Worm (Caenorhabditis elegans) whole organism, young adult: ENCODE results near the gene best-23.

Experiments used
- K11D2.4 ChIP-seq: fragments of 200-800 bp; sonication (Bioruptor generic); IDR thresholded peaks from 2 replicates; pipeline ENCODE4 v1.3.6; 2022; ENCODE audit warnings: missing genetic modification reagents, missing genetic modification characterization, missing compliant biosample characterization
- ama-1 ChIP-seq, 3 experiments: fragments of 150-350 bp in 1 of 3; sonication (generic microtip) in 2 of 3; optimal IDR thresholded peaks; 2 replicates each; lab custom pipeline; 2014 to 2018; ENCODE audit warnings: missing biosample characterization in 2 of 3, missing genetic modification characterization in 2 of 3, missing genetic modification reagents in 2 of 3
- ceh-27 ChIP-seq: fragments of 200-800 bp; sonication (Bioruptor generic); optimal IDR thresholded peaks from 2 replicates; lab custom pipeline; 2018; ENCODE audit warnings: mild to moderate bottlenecking, missing genetic modification characterization, moderate library complexity, missing compliant biosample characterization
- chd-7 ChIP-seq: sonication (generic microtip); optimal IDR thresholded peaks from 2 replicates; lab custom pipeline; 2016; ENCODE audit warnings: mild to moderate bottlenecking, missing genetic modification characterization, moderate library complexity, missing compliant biosample characterization
- lsl-1 ChIP-seq: fragments of 200-800 bp; sonication (Bioruptor generic); optimal IDR thresholded peaks from 2 replicates; lab custom pipeline; 2018; ENCODE audit warnings: mild to moderate bottlenecking, missing genetic modification characterization, moderate library complexity, missing compliant biosample characterization
- lsy-27 ChIP-seq: sonication (generic microtip); optimal IDR thresholded peaks from 2 replicates; lab custom pipeline; 2017; ENCODE audit warnings: missing genetic modification characterization, mild to moderate bottlenecking, missing compliant biosample characterization, antibody characterized with exemption, missing genotype, borderline replicate concordance; ENCODE audit not compliant: insufficient read depth
- nfya-2 ChIP-seq: fragments of 200-800 bp; sonication (Bioruptor generic); IDR thresholded peaks from 2 replicates; pipeline ENCODE4 v1.3.6; 2022; ENCODE audit warnings: missing genetic modification reagents, missing genetic modification characterization, missing compliant biosample characterization
- snpc-1.3 ChIP-seq: sonication (generic microtip); optimal IDR thresholded peaks from 2 replicates; lab custom pipeline; 2017; ENCODE audit warnings: missing genetic modification characterization, mild to moderate bottlenecking, missing compliant biosample characterization, antibody characterized with exemption, moderate library complexity, missing genotype, missing genetic modification reagents; ENCODE audit not compliant: insufficient read depth
- unc-62 ChIP-seq: fragments of 150-350 bp; optimal IDR thresholded peaks from 2 replicates; lab custom pipeline; 2014; ENCODE audit warnings: missing biosample characterization, missing genetic modification reagents, missing genetic modification characterization

ce11 chrII:7860221-7860928, 47.0 kb downstream of the best-23 start, which contains the start of gene lin-5:
- TF ChIP-seq unc-62 (GFP tag; lab: Kevin White, UChicago) = no peak
- TF ChIP-seq lsl-1 = peak; percentile 93
- TF ChIP-seq nfya-2 (GFP tag; lab: Robert Waterston, UW) = no peak
- peak; percentile 62 for TF ChIP-seq snpc-1.3
- TF ChIP-seq ama-1 (optimal IDR thresholded peaks at IDR 0.05; lab: Kevin White, UChicago) = no peak
- no peak for TF ChIP-seq ama-1 (GFP tag; optimal IDR thresholded peaks at IDR 0.05; lab: Kevin White, UChicago)
- TF ChIP-seq lsy-27 = no peak
- peak; percentile 23 for TF ChIP-seq ceh-27 (GFP tag; lab: Kevin White, UChicago)
- TF ChIP-seq K11D2.4 = no peak
- TF ChIP-seq chd-7 = no peak
